Worm (Caenorhabditis elegans) whole organism, L1 larva: ENCODE results near the gene egl-20.
A peak's percentile ranks its signal among the peaks of the same experiment; 100 is the strongest.

ENCODE experiments used
- F16B12.6 ChIP-seq: fragments of 150-350 bp; optimal IDR thresholded peaks from 2 replicates; lab custom pipeline; 2014; ENCODE audit warnings: missing biosample characterization, missing genetic modification characterization
- blmp-1 ChIP-seq: fragments of 150-350 bp; optimal IDR thresholded peaks from 2 replicates; lab custom pipeline; 2014; ENCODE audit warnings: missing biosample characterization, missing genetic modification characterization
- efl-1 ChIP-seq, 4 experiments: fragments of 150-350 bp; optimal IDR thresholded peaks in 3 of 4; peaks in 1 of 4; 1 replicate in 1 of 4; 2 replicates in 3 of 4; lab custom pipeline; 2014; ENCODE audit warnings: missing biosample characterization in 2 of 4, missing genetic modification characterization in 2 of 4, missing genetic modification reagents in 2 of 4
- efl-3 ChIP-seq: fragments of 200-800 bp; sonication (Bioruptor generic); optimal IDR thresholded peaks from 2 replicates; lab custom pipeline; 2018; ENCODE audit warnings: mild to moderate bottlenecking, missing genetic modification characterization, missing compliant biosample characterization
- egl-13 ChIP-seq: sonication (generic microtip); optimal IDR thresholded peaks from 2 replicates; lab custom pipeline; 2016; ENCODE audit warnings: missing genotype, missing genetic modification reagents, missing genetic modification characterization, missing compliant biosample characterization
- elt-2 ChIP-seq: sonication (generic microtip); optimal IDR thresholded peaks from 2 replicates; lab custom pipeline; 2016; ENCODE audit warnings: missing genetic modification characterization, mild to moderate bottlenecking, inconsistent platforms, missing compliant biosample characterization, missing genetic modification reagents
- ets-5 ChIP-seq: fragments of 200-800 bp; sonication (Bioruptor generic); IDR thresholded peaks from 2 replicates; pipeline ENCODE4 v1.3.6; 2022; ENCODE audit warnings: missing genetic modification characterization, missing compliant biosample characterization
- hlh-17 ChIP-seq: fragments of 200-800 bp; sonication (Bioruptor generic); optimal IDR thresholded peaks from 2 replicates; lab custom pipeline; 2018; ENCODE audit warnings: missing genetic modification characterization, mild to moderate bottlenecking, missing compliant biosample characterization, moderate library complexity, borderline replicate concordance
- mab-9 ChIP-seq: fragments of 200-800 bp; sonication (Bioruptor generic); IDR thresholded peaks from 2 replicates; pipeline ENCODE4 v1.3.6; 2022; ENCODE audit warnings: missing genetic modification reagents, missing genetic modification characterization, missing compliant biosample characterization
- nhr-12 ChIP-seq: sonication (generic microtip); optimal IDR thresholded peaks from 2 replicates; lab custom pipeline; 2017; ENCODE audit warnings: missing biosample characterization, missing genetic modification characterization
- nhr-20 ChIP-seq: sonication (generic microtip); optimal IDR thresholded peaks from 2 replicates; lab custom pipeline; 2016; ENCODE audit warnings: mild to moderate bottlenecking, missing genetic modification characterization, missing compliant biosample characterization
- nhr-77 ChIP-seq: fragments of 150-350 bp; optimal IDR thresholded peaks from 2 replicates; lab custom pipeline; 2014; ENCODE audit warnings: missing biosample characterization, missing genetic modification characterization
- swsn-7 ChIP-seq: sonication (generic microtip); optimal IDR thresholded peaks from 2 replicates; lab custom pipeline; 2016; ENCODE audit warnings: missing genetic modification characterization, missing compliant biosample characterization
- tlp-1 ChIP-seq: fragments of 150-350 bp; optimal IDR thresholded peaks from 2 replicates; lab custom pipeline; 2014; ENCODE audit warnings: missing biosample characterization, missing genetic modification characterization
- unc-86 ChIP-seq: sonication (generic microtip); optimal IDR thresholded peaks from 2 replicates; lab custom pipeline; 2016; ENCODE audit warnings: missing genetic modification characterization, missing compliant biosample characterization
- vab-15 ChIP-seq: sonication (generic microtip); optimal IDR thresholded peaks from 2 replicates; lab custom pipeline; 2017; ENCODE audit warnings: missing genotype, mild to moderate bottlenecking, missing genetic modification characterization, missing compliant biosample characterization
- zip-4 ChIP-seq: fragments of 200-800 bp; sonication (Bioruptor generic); optimal IDR thresholded peaks from 2 replicates; lab custom pipeline; 2018; ENCODE audit warnings: mild to moderate bottlenecking, missing genetic modification characterization, moderate library complexity, missing compliant biosample characterization
- ztf-4 ChIP-seq: fragments of 150-350 bp; optimal IDR thresholded peaks from 2 replicates; lab custom pipeline; 2014; ENCODE audit warnings: missing biosample characterization, missing genetic modification characterization

egl-20 gene

ce11 chrIV:9762667-9763173 is 52.6 kb downstream of the egl-20 start:
- TF ChIP-seq efl-1 (optimal IDR thresholded peaks at IDR 0.05; lab: Kevin White, UChicago) (no peak), efl-1 (GFP tag; optimal IDR thresholded peaks at IDR 0.05 in 1 of 2; lab: Kevin White, UChicago) (peak in 1 of 2 experiments; percentile 90), ets-5 (GFP tag; lab: Robert Waterston, UW) (no peak), tlp-1 (tag; lab: Kevin White, UChicago) (peak; percentile 87), hlh-17 (GFP tag; lab: Kevin White, UChicago) (no peak), unc-86 (tag; lab: Kevin White, UChicago) (no peak), mab-9 (GFP tag; lab: Robert Waterston, UW) (no peak), efl-3 (GFP tag; lab: Kevin White, UChicago) (no peak), blmp-1 (tag; lab: Kevin White, UChicago) (no peak), ztf-4 (no peak), nhr-20 (tag; lab: Kevin White, UChicago) (no peak), zip-4 (no peak), vab-15 (tag; lab: Kevin White, UChicago) (no peak), swsn-7 (no peak), F16B12.6 (no peak), nhr-12 (no peak), elt-2 (tag; lab: Kevin White, UChicago) (peak; percentile 81), egl-13 (no peak), nhr-77 (tag; lab: Kevin White, UChicago) (no peak)
